Worm (Caenorhabditis elegans) whole organism, L1 larva: ENCODE measurements around the gene T05H10.8.

Experiments
- blmp-1 ChIP-seq: fragments of 150-350 bp; optimal IDR thresholded peaks from 2 replicates; lab custom pipeline; 2014; ENCODE audit warnings: missing biosample characterization, missing genetic modification characterization
- lin-15B ChIP-seq: fragments of 150-350 bp; sonication (generic microtip); optimal IDR thresholded peaks from 3 replicates; lab custom pipeline; 2014; ENCODE audit warnings: missing biosample characterization, missing genetic modification characterization
- lsy-2 ChIP-seq, 2 experiments: fragments of 150-350 bp; optimal IDR thresholded peaks; 2 replicates each; lab custom pipeline; 2014; ENCODE audit warnings: missing biosample characterization in 2 of 2, missing genetic modification characterization in 2 of 2
- sup-37 ChIP-seq: fragments of 200-800 bp; sonication (Bioruptor generic); optimal IDR thresholded peaks from 2 replicates; lab custom pipeline; 2018; ENCODE audit warnings: mild to moderate bottlenecking, missing genetic modification characterization, missing compliant biosample characterization
- tbx-2 ChIP-seq: sonication (generic microtip); optimal IDR thresholded peaks from 2 replicates; lab custom pipeline; 2016; ENCODE audit warnings: missing genetic modification characterization, missing compliant biosample characterization
- unc-62 ChIP-seq: fragments of 150-350 bp; optimal IDR thresholded peaks from 2 replicates; lab custom pipeline; 2014; ENCODE audit warnings: missing biosample characterization, missing genetic modification reagents, missing genetic modification characterization
- zag-1 ChIP-seq: fragments of 150-350 bp; optimal IDR thresholded peaks from 2 replicates; lab custom pipeline; 2014; ENCODE audit warnings: missing biosample characterization, missing genetic modification characterization

ce11 chrII:8016761-8017160 is 42.1 kb upstream of the T05H10.8 start:
- TF ChIP-seq sup-37 (GFP tag; lab: Kevin White, UChicago), result no peak
- TF ChIP-seq unc-62 (GFP tag; lab: Kevin White, UChicago), result no peak
- TF ChIP-seq tbx-2 (tag; lab: Kevin White, UChicago), result peak; percentile 69
- peak; percentile 46 to 82 for TF ChIP-seq lsy-2 (tag; optimal IDR thresholded peaks at IDR 0.05; lab: Kevin White, UChicago)
- TF ChIP-seq lin-15B (tag; lab: Kevin White, UChicago), result no peak
- peak; percentile 92 for TF ChIP-seq blmp-1 (tag; lab: Kevin White, UChicago)
- TF ChIP-seq zag-1 (tag; lab: Kevin White, UChicago), result no peak
